Fruit fly (Drosophila melanogaster) whole organism: ENCODE results near the gene crp.

Experiments used
- EcR ChIP-seq, 2 experiments: fragments of >200 bp; optimal IDR thresholded peaks; 2 replicates each; lab custom pipeline; 2017; ENCODE audit warnings: missing biosample characterization in 2 of 2, missing genetic modification characterization in 2 of 2, missing genetic modification reagents in 2 of 2
- psq ChIP-seq: fragments of >200 bp; optimal IDR thresholded peaks from 2 replicates; lab custom pipeline; 2017

- no peak for TF ChIP-seq psq (lab: Kevin White, UChicago)
- no peak for TF ChIP-seq EcR (GFP tag; optimal IDR thresholded peaks at IDR 0.05; lab: Kevin White, UChicago)
Observed at dm6 chr2L:16268869-16269231, 18.7 kb downstream of the crp start.
